Worm (Caenorhabditis elegans) whole organism, L4/young adult: ENCODE data around the gene nlp-48.

Experiments
- W03F9.2 ChIP-seq: fragments of 150-350 bp; optimal IDR thresholded peaks from 2 replicates; lab custom pipeline; 2014; ENCODE audit warnings: missing biosample characterization, missing genetic modification characterization
- dao-5 ChIP-seq: sonication (generic microtip); optimal IDR thresholded peaks from 2 replicates; lab custom pipeline; 2016; ENCODE audit warnings: missing genotype, missing genetic modification characterization, moderate library complexity, missing compliant biosample characterization
- him-1 ChIP-seq: sonication (generic microtip); optimal IDR thresholded peaks from 2 replicates; lab custom pipeline; 2016; ENCODE audit warnings: missing genotype, missing genetic modification reagents, missing genetic modification characterization, missing compliant biosample characterization

ce11 chrIII:9383496-9383895 lies 17.4 kb downstream of the nlp-48 start, which contains the start of gene tkr-1:
- no peak for TF ChIP-seq him-1 (tag; lab: Kevin White, UChicago)
- TF ChIP-seq dao-5 (tag; lab: Kevin White, UChicago) = no peak
- no peak for TF ChIP-seq W03F9.2 (tag; lab: Kevin White, UChicago)
